Fruit fly (Drosophila melanogaster) Kc167 (cell line): Measurements from ENCODE around the gene Sf3a1.
"Not testable (repeated sequence)": the region's sequence is repeated elsewhere in the genome, so short reads cannot be mapped to it uniquely, and the experiment has no call there.

Source experiments
- Myc ChIP-seq: fragments of >200 bp; optimal IDR thresholded peaks from 2 replicates; lab custom pipeline; 2017; ENCODE audit warnings: missing external identifiers
- Sin3A ChIP-seq: fragments of >200 bp; optimal IDR thresholded peaks from 2 replicates; lab custom pipeline; 2018; ENCODE audit warnings: missing external identifiers
- h ChIP-seq: fragments of >200 bp; optimal IDR thresholded peaks from 3 replicates; lab custom pipeline; 2018; ENCODE audit warnings: missing external identifiers
- insv ChIP-seq: fragments of >200 bp; optimal IDR thresholded peaks from 3 replicates; lab custom pipeline; 2018; ENCODE audit warnings: missing external identifiers
- psq ChIP-seq: fragments of >200 bp; optimal IDR thresholded peaks from 2 replicates; lab custom pipeline; 2017; ENCODE audit warnings: missing external identifiers
- ttk ChIP-seq: sonication (Bioruptor generic); optimal IDR thresholded peaks from 2 replicates; lab custom pipeline; 2017; ENCODE audit warnings: missing external identifiers

The Sf3a1 gene

DNA sequence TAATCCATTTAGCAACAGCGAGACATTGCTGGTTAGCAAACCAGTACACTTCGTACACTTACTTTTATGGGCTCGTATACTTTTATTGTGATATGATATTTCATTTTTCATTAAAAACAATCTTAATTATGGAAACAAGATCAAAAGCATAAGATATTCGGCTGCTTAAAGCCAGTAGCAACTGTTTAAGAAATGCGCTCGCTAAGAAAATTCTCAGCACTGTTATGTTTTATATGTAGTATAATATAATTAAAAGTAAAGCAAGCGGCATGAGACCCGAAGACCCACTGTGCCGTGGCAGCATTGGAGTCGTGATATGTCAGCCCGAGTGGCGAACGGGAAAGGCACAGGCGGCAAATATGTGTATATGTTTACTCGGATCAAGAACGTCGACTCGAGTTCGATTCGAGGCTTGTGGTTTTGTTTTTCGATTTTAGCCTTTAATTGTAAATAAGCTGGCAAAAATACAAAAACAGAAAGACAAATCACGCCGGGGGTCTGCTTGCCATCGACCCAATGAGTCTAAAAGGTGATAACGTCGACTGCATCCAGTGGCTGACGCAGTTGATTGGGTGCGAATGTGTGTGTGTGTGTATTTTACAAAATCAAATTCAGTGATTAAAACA, 16.9 kb upstream of the Sf3a1 start:
- TF ChIP-seq insv (lab: Kevin White, UChicago), result no peak
- no peak for TF ChIP-seq Myc
- TF ChIP-seq h, result no peak
- TF ChIP-seq Sin3A, result no peak
- TF ChIP-seq ttk (lab: Kevin White, UChicago), result no peak
- no peak for TF ChIP-seq psq

DNA sequence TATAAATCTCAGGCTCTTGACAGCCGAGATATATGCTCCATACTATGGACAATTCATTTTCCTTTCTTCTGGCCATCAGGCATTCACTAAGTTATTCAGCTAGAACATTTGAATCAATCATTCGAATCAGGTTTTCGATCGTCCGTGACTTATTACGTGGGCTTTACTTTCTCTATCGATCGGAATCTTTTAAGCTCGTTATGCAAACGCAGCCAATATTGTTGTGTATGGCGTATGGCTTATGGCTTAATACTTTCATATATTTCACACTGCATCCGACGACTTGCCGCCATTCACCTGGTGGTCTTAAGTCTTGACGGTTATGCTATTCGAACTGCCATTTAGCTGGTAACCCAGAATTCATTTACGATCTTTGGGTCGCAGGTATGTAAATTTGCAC, 14.0 kb upstream of the Sf3a1 start:
- TF ChIP-seq h (no peak), ttk (lab: Kevin White, UChicago) (no peak), Myc (no peak), Sin3A (no peak), insv (lab: Kevin White, UChicago) (no peak), psq (no peak)

DNA sequence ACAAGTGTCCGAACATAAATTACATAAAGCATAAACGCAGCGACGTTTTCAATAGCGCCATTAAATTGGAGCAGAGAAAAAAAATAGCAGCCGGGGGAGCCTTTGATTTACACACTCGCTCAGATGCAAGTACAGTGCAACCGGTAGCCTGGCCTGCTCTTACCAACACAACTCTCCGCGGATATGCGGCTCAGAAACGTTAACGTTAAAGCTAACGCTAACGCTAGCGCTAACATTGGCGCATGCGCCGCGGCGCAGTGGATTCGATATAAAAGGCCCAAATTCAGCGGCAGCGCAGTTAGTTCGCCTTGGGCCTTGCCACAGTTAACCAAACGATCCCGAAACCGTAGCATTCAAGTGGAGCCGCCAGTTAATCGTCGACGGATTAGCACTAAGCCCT, 12.1 kb upstream of the Sf3a1 start, which contains the start of gene Pxd:
Gene Pxd (plus strand): TSS at position 301 of the 400 bp plus-strand sequence.
- TF ChIP-seq insv (lab: Kevin White, UChicago) (no peak), psq (no peak), Sin3A (no peak), Myc (no peak), h (no peak), ttk (lab: Kevin White, UChicago) (no peak)

DNA sequence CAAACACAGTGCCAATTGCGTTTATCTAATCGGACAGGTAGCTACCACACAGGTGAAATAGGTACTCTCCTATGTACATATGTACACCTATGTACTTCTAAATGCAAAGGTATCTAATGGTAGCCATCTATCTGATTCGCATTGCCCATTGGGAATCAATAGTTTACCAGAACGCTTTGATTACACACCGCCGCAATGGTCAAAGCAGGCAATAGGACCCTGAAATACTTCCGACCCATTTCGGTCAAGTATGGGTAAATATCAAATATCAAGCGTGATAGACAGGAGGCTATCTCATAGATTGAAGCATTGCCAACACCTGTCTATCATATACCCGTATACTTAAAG, 6.5 kb upstream of the Sf3a1 start:
- TF ChIP-seq Myc (no peak), h (no peak), insv (lab: Kevin White, UChicago) (no peak), psq (no peak), Sin3A (no peak), ttk (lab: Kevin White, UChicago) (no peak)

DNA sequence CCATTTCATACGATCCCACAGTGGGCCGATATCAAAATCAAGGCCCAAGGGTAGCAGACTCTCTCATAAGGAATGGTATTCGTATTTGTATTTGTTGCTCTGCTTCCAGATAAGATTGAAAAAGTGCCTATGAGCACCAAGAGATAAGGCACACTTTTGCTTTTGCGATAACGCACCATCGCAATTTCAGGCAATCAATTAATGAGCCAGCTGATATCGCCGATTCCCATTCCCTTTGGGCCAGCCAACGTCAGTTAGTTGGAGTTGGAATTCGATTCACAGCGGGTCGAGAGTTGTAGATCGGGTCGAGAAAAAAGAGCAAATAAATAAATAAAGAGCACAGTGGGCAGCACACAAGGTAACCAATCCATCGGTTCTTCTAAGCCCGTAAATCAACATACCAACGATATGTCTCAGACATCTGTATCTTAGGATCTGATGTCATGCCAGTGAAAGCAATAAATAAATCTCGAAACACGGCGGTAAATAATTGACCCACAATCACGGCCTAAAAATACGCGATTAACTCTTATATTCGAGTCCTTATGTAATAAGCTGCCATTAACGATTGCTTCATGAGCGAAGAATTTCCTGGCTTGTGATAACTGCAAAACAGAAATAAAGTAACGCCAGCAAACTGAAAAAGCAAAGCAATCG, 6.0 kb upstream of the Sf3a1 start, which contains the start of gene CG8907:
Gene CG8907 (plus strand): TSS at position 252 of the 657 bp plus-strand sequence.
- TF ChIP-seq insv (lab: Kevin White, UChicago) (no peak), Myc (no peak), Sin3A (no peak), psq (no peak), h (no peak), ttk (lab: Kevin White, UChicago) (no peak)

DNA sequence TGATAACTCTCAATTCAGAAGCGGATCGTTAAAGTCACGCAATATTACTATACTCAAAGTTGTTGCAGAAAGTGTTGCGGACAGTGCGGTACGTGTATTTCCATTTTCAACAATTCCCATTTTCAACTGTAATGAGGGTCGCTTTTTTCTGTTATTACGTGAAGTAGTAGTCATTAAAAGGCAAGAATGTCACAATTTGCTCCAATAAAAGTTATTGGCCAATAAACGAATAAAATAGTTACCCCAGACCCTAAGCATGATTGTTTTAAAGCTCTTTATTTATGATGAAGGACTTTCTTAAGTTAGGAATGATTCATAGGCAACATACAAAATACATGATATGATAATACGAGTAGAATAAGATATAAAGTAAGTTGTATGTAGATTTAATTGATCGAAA, 5.2 kb upstream of the Sf3a1 start:
- TF ChIP-seq psq, result no peak

DNA sequence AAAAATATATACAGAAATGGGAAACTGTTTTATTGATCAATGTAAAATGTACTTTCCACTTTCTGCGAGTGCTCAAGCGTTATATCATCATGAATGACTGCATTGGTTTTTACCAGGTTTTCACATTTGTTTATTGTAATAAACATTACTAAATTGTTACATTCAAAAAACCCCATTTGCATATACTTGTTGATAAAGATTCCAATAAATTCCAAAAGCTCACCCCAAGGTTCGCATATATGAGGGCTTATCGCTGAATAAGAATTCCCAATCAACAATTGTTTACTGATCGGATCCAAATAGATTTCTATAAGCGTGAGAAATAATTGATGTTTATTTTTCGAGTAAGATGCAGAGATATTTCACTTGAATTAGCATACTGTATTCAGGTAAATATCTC, 1.3 kb upstream of the Sf3a1 start:
- TF ChIP-seq psq (no peak), ttk (lab: Kevin White, UChicago) (no peak), h (no peak), Myc (no peak), Sin3A (no peak), insv (lab: Kevin White, UChicago) (no peak)

DNA sequence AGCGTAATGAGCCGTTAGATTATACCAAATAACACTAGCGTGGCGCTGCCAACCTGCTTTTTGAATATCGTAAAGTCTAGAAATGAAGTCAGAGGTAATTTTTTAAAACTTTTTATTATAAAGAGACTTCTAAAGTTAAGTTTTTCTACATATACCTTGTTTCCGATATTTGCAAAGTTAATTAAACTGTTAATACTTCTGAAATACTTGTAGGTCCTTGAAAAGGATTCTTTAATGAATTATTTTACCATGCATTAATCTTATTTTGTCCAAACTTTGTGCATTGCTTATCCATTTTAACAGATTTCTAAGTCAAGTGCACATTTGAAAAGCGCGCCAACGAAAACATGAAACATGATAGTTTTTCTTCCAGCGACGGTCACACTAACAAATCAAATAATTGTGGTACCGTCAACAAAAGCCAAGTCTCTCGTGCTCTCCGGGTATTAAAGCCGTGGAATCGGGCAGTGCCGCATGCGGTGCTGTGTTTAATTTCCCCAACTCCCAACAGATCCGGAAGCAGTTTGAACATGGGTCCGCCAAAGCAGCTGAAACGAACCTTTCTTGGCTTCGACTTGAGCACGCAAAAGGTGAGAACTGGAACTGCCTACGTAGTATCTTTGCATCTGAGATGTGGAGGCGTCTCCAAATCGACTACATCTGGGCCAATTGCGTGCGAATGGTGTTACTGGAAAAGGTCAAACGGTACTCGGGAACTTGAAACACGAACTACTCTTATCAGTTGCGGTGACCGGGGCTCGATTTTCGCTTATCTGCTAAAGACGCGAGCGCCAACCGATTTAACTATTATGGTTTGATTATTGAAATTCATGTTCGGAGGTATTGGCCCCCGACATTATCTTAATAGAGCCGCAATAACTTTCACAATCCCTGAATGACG, 5.8 kb downstream of the Sf3a1 start, which contains the start of the genes EMC2A and CG3534:
Gene EMC2A (minus strand): TSS at position 13 of the 901 bp plus-strand sequence.
Gene CG3534 (plus strand): TSS at position 388 of the 901 bp plus-strand sequence.
- no peak for TF ChIP-seq insv (lab: Kevin White, UChicago)

DNA sequence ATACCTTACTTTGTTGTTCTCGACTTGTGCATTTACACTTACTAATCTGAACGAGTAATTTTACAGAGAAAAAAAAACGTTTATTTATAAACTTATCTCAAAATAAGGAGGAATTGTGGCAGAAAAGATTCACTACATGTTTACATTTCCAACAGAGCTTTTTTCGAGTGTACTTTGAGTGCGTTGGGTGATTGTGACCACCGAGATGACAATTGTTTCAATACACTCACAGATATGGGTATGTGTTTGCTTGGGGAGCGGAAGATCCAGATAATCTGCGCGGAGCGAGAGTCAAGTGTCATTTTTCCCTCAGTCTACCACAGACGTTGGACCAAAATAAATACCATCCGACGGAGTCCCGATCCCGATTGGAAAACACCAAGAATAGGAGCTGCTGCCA, 9.4 kb downstream of the Sf3a1 start, which contains the start of gene CG31274:
Gene CG31274 (plus strand): TSS at position 301 of the 400 bp plus-strand sequence.
- not testable (repeated sequence) for TF ChIP-seq ttk (lab: Kevin White, UChicago); h; Myc

DNA sequence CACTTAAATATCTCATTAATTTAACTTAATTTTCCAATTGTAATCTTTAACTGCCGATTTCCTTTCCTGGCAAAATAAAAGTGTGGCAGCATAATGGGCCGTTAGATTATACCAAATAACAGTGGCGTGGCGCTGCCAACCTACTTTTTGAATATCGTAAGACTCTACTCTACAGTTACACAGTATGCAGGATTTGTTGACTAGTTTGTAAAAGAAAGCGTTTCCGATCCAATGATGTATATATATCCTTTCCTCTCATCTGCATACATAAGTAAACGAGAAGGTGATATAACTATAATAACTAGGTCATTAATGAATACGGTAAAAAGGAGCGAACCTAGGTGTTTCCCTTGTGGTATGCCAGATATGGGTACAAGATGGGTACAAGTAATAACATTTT, 10.4 kb downstream of the Sf3a1 start, which contains the start of gene EMC2B:
Gene EMC2B (minus strand): TSS at position 98 of the 400 bp plus-strand sequence.
- TF ChIP-seq Myc (no peak), ttk (lab: Kevin White, UChicago) (no peak), insv (lab: Kevin White, UChicago) (no peak), h (no peak), psq (no peak), Sin3A (no peak)

DNA sequence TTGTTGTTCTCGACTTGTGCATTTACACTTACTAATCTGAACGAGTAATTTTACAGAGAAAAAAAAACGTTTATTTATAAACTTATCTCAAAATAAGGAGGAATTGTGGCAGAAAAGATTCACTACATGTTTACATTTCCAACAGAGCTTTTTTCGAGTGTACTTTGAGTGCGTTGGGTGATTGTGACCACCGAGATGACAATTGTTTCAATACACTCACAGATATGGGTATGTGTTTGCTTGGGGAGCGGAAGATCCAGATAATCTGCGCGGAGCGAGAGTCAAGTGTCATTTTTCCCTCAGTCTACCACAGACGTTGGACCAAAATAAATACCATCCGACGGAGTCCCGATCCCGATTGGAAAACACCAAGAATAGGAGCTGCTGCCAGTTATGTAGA, 13.6 kb downstream of the Sf3a1 start, which contains the start of gene MESK4:
Gene MESK4 (plus strand): TSS at position 301 of the 400 bp plus-strand sequence.
- not testable (repeated sequence) for TF ChIP-seq Myc, Sin3A, h

DNA sequence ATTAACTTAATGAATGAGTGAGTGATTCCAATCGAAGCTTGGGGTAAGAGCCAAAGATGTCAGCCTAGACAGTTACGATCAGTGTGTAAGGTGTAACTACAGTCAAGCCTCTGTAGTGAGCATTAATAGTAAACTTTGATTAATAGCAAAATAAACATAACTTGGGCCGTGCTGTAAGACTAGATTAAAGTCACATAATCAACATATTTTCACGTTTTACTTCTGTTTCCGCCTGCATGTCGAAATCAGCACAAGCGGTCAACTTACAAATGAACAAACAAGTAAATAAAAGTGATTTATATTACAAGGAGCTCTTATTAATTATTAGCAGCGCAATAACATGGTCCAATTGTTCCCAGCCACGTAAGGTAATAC, 14.2 kb downstream of the Sf3a1 start:
- TF ChIP-seq Myc, result no peak
- no peak for TF ChIP-seq psq

DNA sequence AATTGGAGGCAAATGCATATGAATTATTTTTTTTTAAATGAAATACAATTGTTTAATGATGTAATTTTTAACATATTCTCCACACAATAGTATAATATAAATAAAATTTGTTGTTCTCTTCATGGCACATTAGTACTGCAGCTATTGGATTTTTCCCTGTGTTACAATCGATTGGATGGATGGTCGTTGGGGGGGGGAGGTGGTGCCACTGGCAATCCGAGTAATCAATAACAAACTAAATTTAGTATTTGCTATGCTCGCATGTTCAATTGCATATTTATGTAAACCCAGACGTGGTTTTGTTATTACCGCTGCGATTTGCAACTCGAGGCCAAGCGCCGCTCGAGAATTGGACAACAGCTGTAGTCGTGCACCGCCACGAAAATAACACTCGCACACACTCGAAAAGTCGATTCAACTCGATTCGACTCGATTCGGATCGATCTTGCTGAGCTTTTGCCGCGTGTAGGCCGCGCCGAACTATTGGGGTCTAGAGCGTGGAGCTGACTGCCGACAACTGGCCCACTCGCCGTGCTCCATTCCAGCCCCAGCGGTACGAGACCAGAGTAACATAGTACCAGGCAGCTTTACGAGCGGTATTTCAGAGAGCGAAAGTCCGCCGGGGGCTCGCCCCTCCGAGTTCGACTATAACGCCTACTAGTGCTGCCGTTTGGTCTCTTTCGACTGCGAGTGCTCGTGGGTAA, 14.8 kb downstream of the Sf3a1 start, which contains the start of gene CG18622:
Gene CG18622 (minus strand): TSS at position 513 of the 704 bp plus-strand sequence.
- TF ChIP-seq ttk (lab: Kevin White, UChicago), result no peak
- TF ChIP-seq psq, result no peak
- no peak for TF ChIP-seq Sin3A
- TF ChIP-seq insv (lab: Kevin White, UChicago), result no peak
- TF ChIP-seq Myc, result no peak
- TF ChIP-seq h, result no peak
